Worm (Caenorhabditis elegans) whole organism, L1 larva: ENCODE results near the gene nas-38.

Experiments used
- C16A3.4 ChIP-seq: fragments of 150-350 bp; optimal IDR thresholded peaks from 2 replicates; lab custom pipeline; 2014; ENCODE audit warnings: missing biosample characterization, missing genetic modification characterization
- Y116A8C.19 ChIP-seq: sonication (generic microtip); optimal IDR thresholded peaks from 2 replicates; lab custom pipeline; 2016; ENCODE audit warnings: missing compliant biosample characterization, missing genetic modification characterization, borderline replicate concordance
- alr-1 ChIP-seq: fragments of 200-800 bp; sonication (Bioruptor generic); optimal IDR thresholded peaks from 2 replicates; lab custom pipeline; 2018; ENCODE audit warnings: borderline replicate concordance, mild to moderate bottlenecking, missing genetic modification characterization, missing compliant biosample characterization
- ceh-82 ChIP-seq, 3 experiments: fragments of 150-350 bp in 1 of 3; sonication (generic microtip) in 2 of 3; optimal IDR thresholded peaks; 2 replicates each; lab custom pipeline; 2014 to 2017; ENCODE audit warnings: missing biosample characterization in 3 of 3, missing genetic modification characterization in 3 of 3
- ceh-88 ChIP-seq: fragments of 200-800 bp; sonication (Bioruptor generic); IDR thresholded peaks from 2 replicates; pipeline ENCODE4 v1.3.6; 2022; ENCODE audit warnings: missing genetic modification characterization, missing compliant biosample characterization
- dsc-1 ChIP-seq: sonication (generic microtip); optimal IDR thresholded peaks from 2 replicates; lab custom pipeline; 2016; ENCODE audit warnings: mild to moderate bottlenecking, missing genetic modification characterization, missing compliant biosample characterization
- efl-1 ChIP-seq, 4 experiments: fragments of 150-350 bp; optimal IDR thresholded peaks in 3 of 4; peaks in 1 of 4; 1 replicate in 1 of 4; 2 replicates in 3 of 4; lab custom pipeline; 2014; ENCODE audit warnings: missing biosample characterization in 2 of 4, missing genetic modification characterization in 2 of 4, missing genetic modification reagents in 2 of 4
- efl-3 ChIP-seq: fragments of 200-800 bp; sonication (Bioruptor generic); optimal IDR thresholded peaks from 2 replicates; lab custom pipeline; 2018; ENCODE audit warnings: mild to moderate bottlenecking, missing genetic modification characterization, missing compliant biosample characterization
- egl-27 ChIP-seq, 2 experiments: fragments of 150-350 bp in 1 of 2; sonication (generic microtip); optimal IDR thresholded peaks; 3 replicates each; lab custom pipeline; 2017 to 2018; ENCODE audit warnings: missing biosample characterization in 2 of 2, missing genetic modification characterization in 2 of 2, missing genetic modification reagents in 2 of 2
- elt-3 ChIP-seq, 6 experiments: fragments of 150-350 bp in 1 of 6; sonication (generic microtip); optimal IDR thresholded peaks; 2 replicates each; lab custom pipeline; 2017 to 2018; ENCODE audit warnings: missing biosample characterization in 6 of 6, missing genetic modification characterization in 6 of 6, inconsistent platforms in 1 of 6
- ets-5 ChIP-seq: fragments of 200-800 bp; sonication (Bioruptor generic); IDR thresholded peaks from 2 replicates; pipeline ENCODE4 v1.3.6; 2022; ENCODE audit warnings: missing genetic modification characterization, missing compliant biosample characterization
- fkh-10 ChIP-seq: sonication (generic microtip); optimal IDR thresholded peaks from 2 replicates; lab custom pipeline; 2017; ENCODE audit warnings: missing biosample characterization, missing genetic modification reagents, missing genetic modification characterization
- fkh-4 ChIP-seq: sonication (generic microtip); optimal IDR thresholded peaks from 2 replicates; lab custom pipeline; 2016; ENCODE audit warnings: missing compliant biosample characterization, missing genetic modification characterization, borderline replicate concordance
- fkh-8 ChIP-seq: sonication (generic microtip); optimal IDR thresholded peaks from 2 replicates; lab custom pipeline; 2016; ENCODE audit warnings: mild to moderate bottlenecking, missing genetic modification characterization, missing compliant biosample characterization
- hlh-17 ChIP-seq: fragments of 200-800 bp; sonication (Bioruptor generic); optimal IDR thresholded peaks from 2 replicates; lab custom pipeline; 2018; ENCODE audit warnings: missing genetic modification characterization, mild to moderate bottlenecking, missing compliant biosample characterization, moderate library complexity, borderline replicate concordance
- isw-1 ChIP-seq: fragments of 200-800 bp; sonication (Bioruptor generic); IDR thresholded peaks from 2 replicates; pipeline ENCODE4 v1.3.6; 2022; ENCODE audit warnings: missing genetic modification characterization, missing compliant biosample characterization
- lin-13 ChIP-seq: fragments of 150-350 bp; optimal IDR thresholded peaks from 2 replicates; lab custom pipeline; 2014; ENCODE audit warnings: missing biosample characterization, missing genetic modification reagents, missing genetic modification characterization
- lin-14 ChIP-seq: fragments of 200-800 bp; sonication (Bioruptor generic); optimal IDR thresholded peaks from 2 replicates; lab custom pipeline; 2018; ENCODE audit warnings: mild to moderate bottlenecking, missing genetic modification characterization, moderate library complexity, missing compliant biosample characterization
- lin-15B ChIP-seq: fragments of 150-350 bp; sonication (generic microtip); optimal IDR thresholded peaks from 3 replicates; lab custom pipeline; 2014; ENCODE audit warnings: missing biosample characterization, missing genetic modification characterization
- lir-3 ChIP-seq: sonication (generic microtip); optimal IDR thresholded peaks from 2 replicates; lab custom pipeline; 2016; ENCODE audit warnings: mild to moderate bottlenecking, missing genetic modification characterization, moderate library complexity, missing compliant biosample characterization; ENCODE audit not compliant: poor library complexity
- lsy-2 ChIP-seq, 2 experiments: fragments of 150-350 bp; optimal IDR thresholded peaks; 2 replicates each; lab custom pipeline; 2014; ENCODE audit warnings: missing biosample characterization in 2 of 2, missing genetic modification characterization in 2 of 2
- mab-9 ChIP-seq: fragments of 200-800 bp; sonication (Bioruptor generic); IDR thresholded peaks from 2 replicates; pipeline ENCODE4 v1.3.6; 2022; ENCODE audit warnings: missing genetic modification reagents, missing genetic modification characterization, missing compliant biosample characterization
- mdl-1 ChIP-seq, 2 experiments: fragments of 150-350 bp; optimal IDR thresholded peaks; 2 replicates each; lab custom pipeline; 2014 to 2017; ENCODE audit warnings: missing biosample characterization in 2 of 2, missing genetic modification characterization in 2 of 2, inconsistent platforms in 1 of 2
- mef-2 ChIP-seq: fragments of 150-350 bp; optimal IDR thresholded peaks from 2 replicates; lab custom pipeline; 2014; ENCODE audit warnings: missing biosample characterization, missing genetic modification characterization
- mep-1 ChIP-seq: fragments of 150-350 bp; optimal IDR thresholded peaks from 2 replicates; lab custom pipeline; 2014; ENCODE audit warnings: missing biosample characterization, missing genetic modification characterization
- nhr-11 ChIP-seq: fragments of 150-350 bp; optimal IDR thresholded peaks from 2 replicates; lab custom pipeline; 2014; ENCODE audit warnings: missing biosample characterization, missing genetic modification characterization
- nhr-237 ChIP-seq: fragments of 150-350 bp; optimal IDR thresholded peaks from 2 replicates; lab custom pipeline; 2014; ENCODE audit warnings: missing biosample characterization, missing genetic modification characterization
- nhr-71 ChIP-seq: sonication (generic microtip); optimal IDR thresholded peaks from 2 replicates; lab custom pipeline; 2016; ENCODE audit warnings: mild to moderate bottlenecking, missing genetic modification characterization, moderate library complexity, missing compliant biosample characterization
- nhr-76 ChIP-seq: sonication (generic microtip); optimal IDR thresholded peaks from 2 replicates; lab custom pipeline; 2017; ENCODE audit warnings: missing biosample characterization, missing genetic modification characterization
- nhr-77 ChIP-seq: fragments of 150-350 bp; optimal IDR thresholded peaks from 2 replicates; lab custom pipeline; 2014; ENCODE audit warnings: missing biosample characterization, missing genetic modification characterization
- nhr-84 ChIP-seq: sonication (generic microtip); optimal IDR thresholded peaks from 2 replicates; lab custom pipeline; 2017; ENCODE audit warnings: missing biosample characterization, missing genetic modification characterization
- nhr-90 ChIP-seq: sonication (generic microtip); optimal IDR thresholded peaks from 2 replicates; lab custom pipeline; 2016; ENCODE audit warnings: mild to moderate bottlenecking, missing genetic modification characterization, missing compliant biosample characterization; ENCODE audit not compliant: poor library complexity
- rnt-1 ChIP-seq: sonication (generic microtip); optimal IDR thresholded peaks from 2 replicates; lab custom pipeline; 2016; ENCODE audit warnings: mild to moderate bottlenecking, missing genetic modification characterization, moderate library complexity, missing compliant biosample characterization
- skn-1 ChIP-seq: fragments of 150-350 bp; optimal IDR thresholded peaks from 2 replicates; lab custom pipeline; 2014; ENCODE audit warnings: missing biosample characterization, missing genetic modification characterization
- snpc-4 ChIP-seq: fragments of 150-350 bp; optimal IDR thresholded peaks from 2 replicates; lab custom pipeline; 2014; ENCODE audit warnings: missing biosample characterization, missing genetic modification characterization
- snu-23 ChIP-seq: sonication (generic microtip); optimal IDR thresholded peaks from 2 replicates; lab custom pipeline; 2016; ENCODE audit warnings: missing genetic modification characterization, missing compliant biosample characterization
- sox-4 ChIP-seq: sonication (generic microtip); optimal IDR thresholded peaks from 2 replicates; lab custom pipeline; 2016; ENCODE audit warnings: missing genetic modification characterization, missing compliant biosample characterization
- swsn-7 ChIP-seq: sonication (generic microtip); optimal IDR thresholded peaks from 2 replicates; lab custom pipeline; 2016; ENCODE audit warnings: missing genetic modification characterization, missing compliant biosample characterization
- tbx-2 ChIP-seq: sonication (generic microtip); optimal IDR thresholded peaks from 2 replicates; lab custom pipeline; 2016; ENCODE audit warnings: missing genetic modification characterization, missing compliant biosample characterization
- tlp-1 ChIP-seq: fragments of 150-350 bp; optimal IDR thresholded peaks from 2 replicates; lab custom pipeline; 2014; ENCODE audit warnings: missing biosample characterization, missing genetic modification characterization
- unc-62 ChIP-seq: fragments of 150-350 bp; optimal IDR thresholded peaks from 2 replicates; lab custom pipeline; 2014; ENCODE audit warnings: missing biosample characterization, missing genetic modification reagents, missing genetic modification characterization
- unc-86 ChIP-seq: sonication (generic microtip); optimal IDR thresholded peaks from 2 replicates; lab custom pipeline; 2016; ENCODE audit warnings: missing genetic modification characterization, missing compliant biosample characterization
- unc-98 ChIP-seq: fragments of 200-800 bp; sonication (Bioruptor generic); IDR thresholded peaks from 2 replicates; pipeline ENCODE4 v1.3.6; 2022; ENCODE audit warnings: missing genetic modification characterization, missing compliant biosample characterization
- vab-15 ChIP-seq: sonication (generic microtip); optimal IDR thresholded peaks from 2 replicates; lab custom pipeline; 2017; ENCODE audit warnings: missing genotype, mild to moderate bottlenecking, missing genetic modification characterization, missing compliant biosample characterization
- zag-1 ChIP-seq: fragments of 150-350 bp; optimal IDR thresholded peaks from 2 replicates; lab custom pipeline; 2014; ENCODE audit warnings: missing biosample characterization, missing genetic modification characterization
- zip-4 ChIP-seq: fragments of 200-800 bp; sonication (Bioruptor generic); optimal IDR thresholded peaks from 2 replicates; lab custom pipeline; 2018; ENCODE audit warnings: mild to moderate bottlenecking, missing genetic modification characterization, moderate library complexity, missing compliant biosample characterization
- ztf-4 ChIP-seq: fragments of 150-350 bp; optimal IDR thresholded peaks from 2 replicates; lab custom pipeline; 2014; ENCODE audit warnings: missing biosample characterization, missing genetic modification characterization

nas-38 gene

ce11 chrX:571367-571766, 13.4 kb downstream of the nas-38 start:
- TF ChIP-seq snpc-4 (tag; lab: Kevin White, UChicago) (peak; percentile 42), ceh-88 (no peak), tbx-2 (tag; lab: Kevin White, UChicago) (no peak), sox-4 (tag; lab: Kevin White, UChicago) (no peak)
- TF ChIP-seq, all 84 proteins: peak for 1

DNA sequence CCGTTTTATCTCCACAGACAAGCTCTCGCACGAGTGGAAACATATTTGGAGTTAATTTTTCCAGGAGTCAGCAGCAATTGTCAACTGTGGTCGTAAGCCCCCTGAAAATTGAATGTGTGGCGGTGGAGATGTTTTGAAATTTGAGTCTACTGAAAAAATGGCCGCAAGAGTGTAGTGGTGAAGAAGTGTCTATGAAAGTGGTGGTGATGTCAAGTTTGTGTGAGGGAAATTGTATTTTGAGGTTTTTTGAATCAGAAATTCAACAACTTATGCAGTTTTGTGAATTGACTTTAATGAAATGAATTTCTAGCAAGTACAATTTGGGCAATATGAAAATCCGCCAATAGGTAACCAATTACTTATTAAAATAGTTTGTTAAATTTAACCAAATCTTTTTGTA, 14.6 kb downstream of the nas-38 start, which contains the start of gene mrp-2:
Gene mrp-2, minus strand, starts transcription at position 101 of the 400 bp plus-strand sequence.
- no peak for TF ChIP-seq ceh-88
- TF ChIP-seq fkh-8, result no peak
- no peak for TF ChIP-seq efl-1 (optimal IDR thresholded peaks at IDR 0.05; lab: Kevin White, UChicago)
- peak in 1 of 2 experiments; percentile 53 for TF ChIP-seq efl-1 (GFP tag; optimal IDR thresholded peaks at IDR 0.05 in 1 of 2; lab: Kevin White, UChicago)
- TF ChIP-seq nhr-77 (tag; lab: Kevin White, UChicago), result no peak

DNA sequence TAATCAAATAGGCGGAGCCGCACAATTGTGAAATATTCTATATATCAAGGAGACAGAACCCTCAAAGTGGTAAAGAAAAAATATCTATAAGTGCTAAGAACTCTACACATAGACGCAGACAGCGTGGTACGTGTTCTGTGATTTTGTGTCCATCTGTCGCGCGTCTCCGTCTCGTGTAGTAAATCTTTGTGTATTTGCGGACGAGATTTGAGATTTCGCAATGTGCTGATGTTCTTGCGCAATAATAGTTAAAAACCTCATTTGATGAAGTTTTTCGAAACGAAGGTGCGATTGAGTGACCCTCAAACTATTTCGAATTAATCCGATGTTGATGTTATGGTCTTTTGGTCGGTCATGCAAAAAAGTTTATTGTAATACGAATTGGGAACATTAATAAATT, 15.3 kb downstream of the nas-38 start:
- TF ChIP-seq zip-4 (GFP tag; lab: Kevin White, UChicago), result peak; percentile 95
- peak; percentile 64 for TF ChIP-seq snu-23 (GFP tag; lab: Kevin White, UChicago)
- peak; percentile 7 to 54 for TF ChIP-seq egl-27 (tag; optimal IDR thresholded peaks at IDR 0.05; lab: Kevin White, UChicago)
- TF ChIP-seq nhr-76 (tag; lab: Kevin White, UChicago), result no peak
- TF ChIP-seq fkh-10 (GFP tag; lab: Kevin White, UChicago), result peak; percentile 41
- TF ChIP-seq nhr-77 (tag; lab: Kevin White, UChicago), result peak; percentile 71
- TF ChIP-seq mef-2 (tag; lab: Kevin White, UChicago), result no peak
- no peak for TF ChIP-seq vab-15 (tag; lab: Kevin White, UChicago)
- peak; percentile 52 for TF ChIP-seq swsn-7
- TF ChIP-seq lsy-2 (tag; optimal IDR thresholded peaks at IDR 0.05; lab: Kevin White, UChicago), result peak in 1 of 2 experiments; percentile 71
- TF ChIP-seq skn-1, result peak; percentile 99
- peak; percentile 22 to 63 for TF ChIP-seq efl-1 (optimal IDR thresholded peaks at IDR 0.05; lab: Kevin White, UChicago)
- TF ChIP-seq efl-1 (GFP tag; optimal IDR thresholded peaks at IDR 0.05 in 1 of 2; lab: Kevin White, UChicago), result peak in 1 of 2 experiments; percentile 29
- peak; percentile 86 for TF ChIP-seq nhr-237 (tag; lab: Kevin White, UChicago)
- TF ChIP-seq ceh-88, result no peak
- TF ChIP-seq ztf-4 (tag; lab: Kevin White, UChicago), result no peak
- peak; percentile 33 for TF ChIP-seq nhr-90 (tag; lab: Kevin White, UChicago)
- no peak for TF ChIP-seq zag-1
- TF ChIP-seq fkh-4 (tag; lab: Kevin White, UChicago), result no peak
- TF ChIP-seq tlp-1 (tag; lab: Kevin White, UChicago), result no peak
- TF ChIP-seq unc-62, result no peak
- no peak for TF ChIP-seq unc-86
- peak in 1 of 2 experiments; percentile 77 for TF ChIP-seq mdl-1 (tag; optimal IDR thresholded peaks at IDR 0.05; lab: Kevin White, UChicago)
- no peak for TF ChIP-seq alr-1
- TF ChIP-seq rnt-1 (tag; lab: Kevin White, UChicago), result peak; percentile 63
- no peak for TF ChIP-seq lin-15B (tag; lab: Kevin White, UChicago)
- TF ChIP-seq nhr-11 (tag; lab: Kevin White, UChicago), result no peak
- peak; percentile 40 for TF ChIP-seq dsc-1 (tag; lab: Kevin White, UChicago)
- peak; percentile 95 for TF ChIP-seq lin-14 (GFP tag; lab: Kevin White, UChicago)
- TF ChIP-seq efl-3 (GFP tag; lab: Kevin White, UChicago), result no peak
- no peak for TF ChIP-seq lir-3 (tag; lab: Kevin White, UChicago)
- no peak for TF ChIP-seq mab-9 (GFP tag; lab: Robert Waterston, UW)
- TF ChIP-seq ets-5, result no peak
- no peak for TF ChIP-seq lin-13 (GFP tag; lab: Kevin White, UChicago)
- TF ChIP-seq nhr-71 (tag; lab: Kevin White, UChicago), result peak; percentile 82
- TF ChIP-seq ceh-82 (tag; optimal IDR thresholded peaks at IDR 0.05; lab: Kevin White, UChicago), result peak; percentile 69 to 87 (median 87)
- peak; percentile 29 for TF ChIP-seq snpc-4 (tag; lab: Kevin White, UChicago)
- peak; percentile 41 for TF ChIP-seq isw-1 (GFP tag; lab: Robert Waterston, UW)
- TF ChIP-seq Y116A8C.19, result no peak
- no peak for TF ChIP-seq unc-98 (GFP tag; lab: Robert Waterston, UW)
- TF ChIP-seq C16A3.4 (tag; lab: Kevin White, UChicago), result peak; percentile 11
- no peak for TF ChIP-seq nhr-84 (tag; lab: Kevin White, UChicago)
- TF ChIP-seq hlh-17, result no peak
- TF ChIP-seq elt-3 (tag; optimal IDR thresholded peaks at IDR 0.05; lab: Kevin White, UChicago), result peak in 3 of 6 experiments; percentile 35 to 56 (median 50)
- peak; percentile 59 for TF ChIP-seq mep-1 (tag; lab: Kevin White, UChicago)
